Fruit fly (Drosophila melanogaster): Measurements from ENCODE around the gene Dci.

Gene Dci

dm6 chr3L:872389-872972 is 21.3 kb downstream of the Dci start (continued):
- TF ChIP-seq zfh1 (GFP tag; IDR thresholded peaks at IDR 0.05) (0 out of 3 replicates have a peak, but pooled peaks have one; percentile 34), ab (GFP tag; optimal IDR thresholded peaks at IDR 0.05) (no peak), CG11456 (GFP tag; IDR thresholded peaks at IDR 0.05) (peak; percentile 69; the same call in 2 of the 3 replicates), CG18262 (tag; optimal IDR thresholded peaks at IDR 0.05) (no peak), CG1647 (GFP tag; optimal IDR thresholded peaks at IDR 0.05) (no peak), CG15269 (tag; optimal IDR thresholded peaks at IDR 0.05) (peak; percentile 18), tap (tag; optimal IDR thresholded peaks at IDR 0.05) (no peak), Blimp-1 (GFP tag; optimal IDR thresholded peaks at IDR 0.05) (peak; percentile 45), CG2116 (GFP tag; optimal IDR thresholded peaks at IDR 0.05) (peak; percentile 47), CG30403 (GFP tag; optimal IDR thresholded peaks at IDR 0.05) (peak; percentile 70), Fer2 (tag; optimal IDR thresholded peaks at IDR 0.05) (no peak), CG9609 (GFP tag; optimal IDR thresholded peaks at IDR 0.05) (peak; percentile 50), CG17568 (GFP tag; optimal IDR thresholded peaks at IDR 0.05) (no peak), CG33213 (GFP tag; optimal IDR thresholded peaks at IDR 0.05) (peak; percentile 39), Sox102F (GFP tag; optimal IDR thresholded peaks at IDR 0.05) (peak; percentile 7), CG3726 (GFP tag; IDR thresholded peaks at IDR 0.05) (no peak), CG2678 (tag; optimal IDR thresholded peaks at IDR 0.05) (peak; percentile 51), CG3995 (GFP tag; optimal IDR thresholded peaks at IDR 0.05) (peak; percentile 78), CG15514 (GFP tag; optimal IDR thresholded peaks at IDR 0.05) (peak; percentile 26), twi (tag; optimal IDR thresholded peaks at IDR 0.05) (peak; percentile 15), Tbp (GFP tag; optimal IDR thresholded peaks at IDR 0.05) (no peak), CG13287 (GFP tag; IDR thresholded peaks at IDR 0.05; ENCODE audit: partially characterized antibody) (peak; percentile 79), Nf-YA (GFP tag; IDR thresholded peaks at IDR 0.05) (no peak), br (optimal IDR thresholded peaks at IDR 0.05) (no peak), CG9932 (GFP tag; IDR thresholded peaks at IDR 0.05) (peak; percentile 70), luna (GFP tag; optimal IDR thresholded peaks at IDR 0.05) (peak; percentile 63), lola (GFP tag; optimal IDR thresholded peaks at IDR 0.05) (peak in 1 of 3 experiments; percentile 12), shn (GFP tag; optimal IDR thresholded peaks at IDR 0.05) (peak; percentile 63), Dip2 (GFP tag; IDR thresholded peaks at IDR 0.05) (no peak), CG9876 (GFP tag; optimal IDR thresholded peaks at IDR 0.05) (peak; percentile 67), Stat92E (GFP tag; optimal IDR thresholded peaks at IDR 0.05) (no peak), H15 (GFP tag; IDR thresholded peaks at IDR 0.05) (no peak), Bgb (GFP tag; IDR thresholded peaks at IDR 0.05; ENCODE audit: partially characterized antibody) (peak; percentile 71), grau (tag; optimal IDR thresholded peaks at IDR 0.05) (peak; percentile 41), CG12769 (tag; optimal IDR thresholded peaks at IDR 0.05) (peak; percentile 27), CG4360 (GFP tag; IDR thresholded peaks at IDR 0.05) (no peak), CG15011 (GFP tag; optimal IDR thresholded peaks at IDR 0.05) (no peak), fu2 (GFP tag; optimal IDR thresholded peaks at IDR 0.05) (peak; percentile 44), phol (tag; optimal IDR thresholded peaks at IDR 0.05) (peak; percentile 57), Hr3 (GFP tag; optimal IDR thresholded peaks at IDR 0.05) (peak; percentile 40), NC2β (GFP tag; optimal IDR thresholded peaks at IDR 0.05) (no peak), nmo (GFP tag; optimal IDR thresholded peaks at IDR 0.05) (peak; percentile 62), CG13775 (GFP tag; optimal IDR thresholded peaks at IDR 0.05) (peak; percentile 55), CG11398 (GFP tag; optimal IDR thresholded peaks at IDR 0.05) (no peak), knrl (GFP tag; IDR thresholded peaks at IDR 0.05; ENCODE audit: partially characterized antibody) (peak; percentile 89; the same call in 2 of the 3 replicates), salm (tag; optimal IDR thresholded peaks at IDR 0.05) (no peak), CG8944 (GFP tag; optimal IDR thresholded peaks at IDR 0.05) (peak; percentile 59), CG17829 (tag; optimal IDR thresholded peaks at IDR 0.05) (peak; percentile 45), en (GFP tag; optimal IDR thresholded peaks at IDR 0.05) (no peak), onecut (GFP tag; IDR thresholded peaks at IDR 0.05) (no peak)

Data from whole organism, embryonic.